Worm (Caenorhabditis elegans) whole organism, dauer: Measurements from ENCODE around the gene F14H12.2.

Source experiments
- unc-62 ChIP-seq: sonication (generic microtip); optimal IDR thresholded peaks from 2 replicates; lab custom pipeline; 2017; ENCODE audit warnings: missing biosample characterization, missing genetic modification reagents, missing genetic modification characterization

The F14H12.2 gene

DNA sequence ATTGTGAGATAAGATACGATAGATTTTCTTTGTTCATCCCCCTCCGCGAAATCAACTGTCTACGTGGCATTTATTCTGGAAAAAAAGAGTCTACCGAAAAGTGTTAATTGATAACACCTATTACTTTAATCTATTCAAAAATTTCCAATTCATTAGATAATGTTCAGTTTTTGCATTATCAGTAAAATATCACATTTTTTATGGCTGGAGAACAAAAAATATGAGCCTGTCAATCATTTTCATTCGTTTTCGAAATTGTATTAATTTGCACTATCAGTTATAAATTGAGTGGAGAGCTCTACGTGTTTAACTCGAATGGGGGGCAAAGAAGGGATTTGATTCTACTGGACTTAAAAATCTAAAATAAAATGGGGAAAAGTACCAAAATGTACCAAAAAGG lies 8.7 kb downstream of the F14H12.2 start:
- no peak for TF ChIP-seq unc-62 (GFP tag; lab: Kevin White, UChicago)

DNA sequence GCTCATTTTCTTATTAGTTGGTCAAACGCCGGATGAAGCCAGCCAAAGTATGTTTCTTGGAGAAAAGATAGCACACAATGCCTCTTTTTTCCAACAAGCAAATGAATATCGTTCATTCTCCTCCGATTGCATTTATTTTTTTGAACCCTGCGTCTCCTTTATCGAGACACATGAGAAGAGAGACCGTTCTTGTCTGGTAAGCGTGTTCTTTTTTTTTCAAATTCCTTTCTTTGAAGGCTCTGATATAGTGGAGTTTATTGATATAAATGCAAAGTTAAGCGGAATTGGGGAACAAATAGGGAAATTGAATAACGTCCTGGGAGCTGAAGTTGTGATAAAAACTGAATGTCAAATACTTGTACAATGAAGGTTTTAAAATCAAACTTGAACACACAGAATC lies 12.2 kb downstream of the F14H12.2 start, which contains the start of gene F14H12.7:
Gene F14H12.7 (minus strand): TSS at position 101 of the 400 bp plus-strand sequence.
- no peak for TF ChIP-seq unc-62 (GFP tag; lab: Kevin White, UChicago)

DNA sequence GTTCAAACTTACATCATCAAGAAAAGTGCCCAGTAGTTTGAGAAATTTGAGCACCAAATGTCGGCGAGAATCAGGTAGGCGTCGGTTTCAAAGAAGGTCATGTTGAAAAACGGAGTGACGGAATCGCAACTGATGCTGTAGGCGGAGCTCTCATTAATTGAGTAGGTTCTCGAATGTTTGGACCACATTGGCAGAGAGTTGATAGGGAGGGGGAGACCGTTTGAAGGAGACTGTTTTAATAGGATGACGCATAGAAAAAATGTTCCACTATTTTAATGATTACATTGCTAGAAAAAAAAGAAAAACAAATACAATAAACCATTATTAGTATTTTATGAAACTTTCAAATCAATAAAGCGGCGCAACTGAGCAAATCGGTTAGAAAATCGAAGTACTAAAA lies 12.9 kb downstream of the F14H12.2 start, which contains the start of gene F14H12.17:
Gene F14H12.17 (minus strand): TSS at position 101 of the 400 bp plus-strand sequence.
- no peak for TF ChIP-seq unc-62 (GFP tag; lab: Kevin White, UChicago)

DNA sequence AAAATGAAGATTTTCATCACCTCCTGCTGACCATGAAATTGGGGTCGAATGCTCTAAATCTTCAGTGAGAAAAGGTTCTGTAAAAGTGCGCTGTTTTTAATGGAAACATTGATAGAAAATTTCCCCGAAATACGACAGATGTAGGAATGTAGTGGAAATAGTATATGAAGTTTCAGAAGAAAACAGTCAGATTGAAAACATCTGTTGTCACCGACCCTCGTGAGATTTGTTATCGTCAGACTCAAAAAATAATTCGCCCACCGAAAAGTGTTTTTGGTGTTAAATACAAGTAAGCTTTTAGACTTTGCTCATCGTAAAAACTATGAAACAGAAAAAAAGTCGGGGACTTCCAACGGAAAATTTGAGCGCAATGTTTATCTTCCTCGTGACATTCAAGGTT lies 14.6 kb downstream of the F14H12.2 start, which contains the start of gene F14H12.8:
Gene F14H12.8 (minus strand): TSS at position 101 of the 400 bp plus-strand sequence.
- no peak for TF ChIP-seq unc-62 (GFP tag; lab: Kevin White, UChicago)

DNA sequence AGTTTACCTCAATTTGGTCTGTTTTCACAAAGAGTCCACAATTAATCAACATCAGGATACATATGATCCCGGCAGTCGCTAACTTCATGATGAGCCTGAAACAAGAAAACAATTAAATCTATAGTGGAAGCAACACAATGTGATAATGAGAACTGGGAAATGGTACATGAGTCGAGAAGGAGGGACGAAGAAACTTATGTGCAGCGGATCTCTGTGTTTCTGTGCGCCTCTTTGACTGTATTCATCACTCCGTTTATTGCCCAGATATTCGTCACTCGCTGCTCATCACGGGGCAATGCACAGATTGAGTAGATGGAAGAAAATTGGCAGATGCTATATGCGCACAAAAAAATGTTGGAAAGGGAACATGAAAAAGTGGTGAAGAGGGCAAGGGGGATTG lies 15.9 kb downstream of the F14H12.2 start, which contains the start of gene R160.3:
Gene R160.3 (minus strand): TSS at position 101 of the 400 bp plus-strand sequence.
- no peak for TF ChIP-seq unc-62 (GFP tag; lab: Kevin White, UChicago)

DNA sequence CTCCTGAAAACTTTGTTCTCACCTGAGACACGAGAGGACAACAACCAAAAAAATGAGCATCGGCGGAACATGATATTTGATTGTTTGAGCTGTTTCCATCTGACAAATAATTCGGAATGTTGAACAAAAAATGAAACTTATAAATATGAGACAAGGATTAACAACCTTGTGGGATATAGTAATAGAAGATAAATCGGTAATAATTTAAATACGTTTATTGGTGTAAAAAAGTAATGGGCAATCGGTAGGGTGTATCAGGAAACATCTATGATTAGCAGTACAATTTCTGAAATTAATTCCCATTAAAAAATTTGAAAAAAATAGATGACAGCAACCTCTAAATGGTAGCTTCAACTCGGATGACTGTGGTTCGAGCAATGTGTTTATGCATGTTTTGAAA lies 17.1 kb downstream of the F14H12.2 start, which contains the start of gene R160.10:
Gene R160.10 (minus strand): TSS at position 101 of the 400 bp plus-strand sequence.
- no peak for TF ChIP-seq unc-62 (GFP tag; lab: Kevin White, UChicago)

DNA sequence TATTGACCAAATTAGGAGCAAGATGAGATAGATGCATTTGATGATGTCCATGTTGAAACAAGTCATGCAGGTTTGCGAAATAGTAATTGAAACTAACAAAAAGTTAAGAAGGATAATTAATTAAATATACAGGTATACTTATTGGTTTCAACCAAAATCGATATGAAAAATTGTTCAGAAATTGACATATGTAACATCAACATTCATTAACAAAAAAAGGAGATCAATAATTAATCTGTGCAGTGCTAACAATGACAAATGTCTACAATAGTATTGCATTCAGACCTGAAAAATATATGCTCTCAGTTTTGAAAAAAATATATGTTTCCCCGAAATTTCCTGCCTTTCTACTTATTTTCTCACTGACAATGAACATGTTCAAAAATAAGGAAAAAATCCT lies 18.5 kb downstream of the F14H12.2 start, which contains the start of gene R160.4:
Gene R160.4 (minus strand): TSS at position 101 of the 400 bp plus-strand sequence.
- TF ChIP-seq unc-62 (GFP tag; lab: Kevin White, UChicago), result no peak

DNA sequence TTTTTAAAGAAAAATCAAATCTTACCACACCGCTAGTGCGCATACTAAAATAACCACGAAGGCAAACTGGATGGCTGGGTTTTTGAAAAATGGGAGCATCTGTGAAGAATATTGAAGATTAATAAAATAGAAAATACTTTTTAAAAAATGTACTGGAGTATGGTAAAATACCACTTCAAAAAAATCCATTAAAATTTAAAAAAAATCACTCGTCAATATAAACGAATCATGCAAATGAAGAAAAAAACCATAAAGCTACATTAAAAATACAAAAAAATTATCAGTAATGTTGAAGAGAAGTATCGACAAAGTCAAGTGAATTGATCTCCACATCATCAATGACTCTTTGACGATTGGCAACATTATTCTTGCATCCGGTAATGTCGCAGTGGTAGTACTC lies 20.5 kb downstream of the F14H12.2 start, which contains the start of gene R160.5:
Gene R160.5 (minus strand): TSS at position 101 of the 400 bp plus-strand sequence.
- TF ChIP-seq unc-62 (GFP tag; lab: Kevin White, UChicago), result no peak

DNA sequence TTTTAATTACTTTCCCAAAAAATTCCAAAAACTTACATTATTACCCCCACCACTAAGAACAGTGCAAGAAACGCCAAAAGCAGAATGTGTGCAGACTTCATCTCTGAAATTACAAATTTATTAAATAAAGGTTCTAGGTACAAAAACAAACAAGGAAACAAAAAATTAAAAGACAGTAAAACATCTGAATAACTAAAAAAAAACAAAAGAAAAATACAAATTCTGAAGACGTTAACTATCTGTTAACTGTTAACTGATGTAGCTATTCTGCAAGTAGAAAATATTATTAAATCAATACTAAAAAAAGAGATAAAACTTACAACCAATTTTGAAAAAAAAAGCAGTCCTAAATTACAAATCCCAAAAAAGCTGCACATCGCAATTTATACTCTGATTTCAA lies 21.1 kb downstream of the F14H12.2 start, which contains the start of gene R160.13:
Gene R160.13 (minus strand): TSS at position 101 of the 400 bp plus-strand sequence.
- TF ChIP-seq unc-62 (GFP tag; lab: Kevin White, UChicago), result no peak

DNA sequence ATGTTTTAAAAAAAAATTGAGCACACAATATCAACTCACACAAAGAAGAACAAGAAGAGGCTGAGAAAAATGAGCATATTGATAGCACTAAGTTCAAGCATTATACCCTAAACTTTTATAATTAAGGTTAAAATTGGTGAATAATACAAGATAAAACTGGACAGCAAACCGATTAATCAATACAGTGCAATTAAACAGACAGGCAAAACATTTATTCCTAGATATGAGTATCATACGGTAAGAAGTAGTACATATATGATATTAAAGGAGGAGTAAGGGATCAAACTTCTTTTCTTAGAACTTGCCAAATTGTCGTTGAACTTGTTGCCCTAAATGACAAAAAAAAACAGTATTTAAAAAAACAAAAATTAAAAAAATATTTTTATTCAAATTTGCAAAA lies 21.7 kb downstream of the F14H12.2 start, which contains the start of gene R160.14:
Gene R160.14 (minus strand): TSS at position 101 of the 400 bp plus-strand sequence.
- TF ChIP-seq unc-62 (GFP tag; lab: Kevin White, UChicago), result no peak

DNA sequence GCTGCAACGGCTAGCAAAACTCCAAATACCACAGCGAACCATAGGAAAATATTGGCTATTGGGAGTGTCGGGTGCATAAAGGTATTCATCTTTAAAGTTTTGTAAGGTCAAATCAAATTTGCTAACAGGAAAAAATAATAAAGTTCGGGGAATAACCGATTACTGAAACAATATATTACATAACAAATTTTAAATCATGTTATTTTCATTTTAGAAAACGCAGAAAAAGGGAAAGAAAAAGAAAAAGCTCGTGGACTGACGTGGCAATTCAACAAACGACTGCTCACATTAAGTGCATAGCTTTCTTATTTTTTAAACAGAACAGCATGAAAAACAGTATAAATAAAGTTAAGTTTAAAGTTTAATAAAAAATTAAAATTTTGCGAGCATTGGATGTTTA lies 22.8 kb downstream of the F14H12.2 start, which contains the start of gene R160.6:
Gene R160.6 (minus strand): TSS at position 101 of the 400 bp plus-strand sequence.
- no peak for TF ChIP-seq unc-62 (GFP tag; lab: Kevin White, UChicago)

DNA sequence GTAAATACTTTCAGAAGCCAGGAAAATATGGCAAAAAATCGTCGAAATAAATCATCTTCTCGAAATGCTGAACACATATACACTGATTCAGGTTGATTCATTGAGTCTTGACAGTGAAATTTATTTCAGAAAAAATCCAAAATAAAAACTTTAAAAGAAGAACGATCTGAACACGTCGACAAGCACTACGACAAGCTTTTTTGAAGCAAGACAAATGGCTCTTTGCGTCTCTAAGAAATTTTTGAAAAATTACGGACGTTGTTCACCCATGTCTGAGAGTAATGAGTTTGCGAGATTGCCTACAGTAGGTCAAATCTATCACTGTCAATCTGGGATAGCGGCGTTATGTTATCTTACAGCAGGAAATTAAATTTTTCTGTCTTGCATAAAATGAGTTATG lies 26.5 kb downstream of the F14H12.2 start, which contains the start of gene R160.2:
Gene R160.2 (minus strand): TSS at position 101 of the 400 bp plus-strand sequence.
- TF ChIP-seq unc-62 (GFP tag; lab: Kevin White, UChicago), result no peak

DNA sequence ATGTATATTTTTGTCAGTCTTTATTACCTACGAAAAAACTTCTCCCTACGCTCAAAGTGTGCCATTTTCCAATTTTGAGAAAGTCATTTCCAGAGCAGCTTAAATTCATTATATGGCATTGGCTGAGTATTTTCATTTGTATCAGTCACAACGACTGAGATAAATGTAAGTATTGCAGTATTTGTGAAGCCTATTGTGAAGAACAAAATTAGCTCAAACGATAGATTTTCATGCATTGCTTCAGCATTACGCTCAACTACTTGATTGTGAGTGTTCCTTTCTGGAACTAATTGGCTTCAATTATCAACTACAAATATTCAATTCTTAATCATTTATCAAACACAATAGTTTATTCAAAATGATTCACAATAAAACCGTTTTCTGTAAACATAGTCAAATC lies 27.4 kb downstream of the F14H12.2 start, which contains the start of gene R160.12:
Gene R160.12 (minus strand): TSS at position 101 of the 400 bp plus-strand sequence.
- no peak for TF ChIP-seq unc-62 (GFP tag; lab: Kevin White, UChicago)

DNA sequence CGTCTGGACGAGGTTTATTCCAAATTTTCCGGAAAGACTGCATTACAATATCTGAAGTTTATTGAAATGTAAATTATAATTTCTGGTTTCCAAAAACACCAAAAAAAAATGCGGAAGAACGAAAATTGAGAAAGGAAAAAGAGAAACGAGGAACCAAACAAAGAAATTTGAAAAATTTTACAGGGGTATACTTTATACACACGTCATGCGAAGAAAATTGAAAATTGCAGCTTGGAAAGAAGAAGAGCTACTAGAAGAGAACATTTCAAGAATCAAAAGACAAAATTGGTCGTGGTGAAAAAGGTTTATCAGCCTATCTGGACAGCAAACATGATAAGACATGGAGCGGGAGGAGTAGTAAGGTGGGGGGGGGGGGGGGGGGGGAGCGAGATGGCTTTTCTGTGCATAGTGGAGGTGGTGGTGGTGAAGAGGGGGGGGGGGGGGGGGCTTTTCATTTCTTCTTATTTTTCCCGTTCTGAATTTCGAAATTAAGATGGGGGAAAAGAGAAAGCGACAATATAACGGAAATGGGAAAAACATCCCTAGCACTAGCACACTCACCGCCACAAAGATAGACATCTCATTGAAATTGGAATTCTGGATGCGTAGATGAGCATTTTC lies 33.1 kb downstream of the F14H12.2 start, which contains the start of gene lst-2:
Gene lst-2 (minus strand): TSS at position 51 of the 621 bp plus-strand sequence.
- no peak for TF ChIP-seq unc-62 (GFP tag; lab: Kevin White, UChicago)

DNA sequence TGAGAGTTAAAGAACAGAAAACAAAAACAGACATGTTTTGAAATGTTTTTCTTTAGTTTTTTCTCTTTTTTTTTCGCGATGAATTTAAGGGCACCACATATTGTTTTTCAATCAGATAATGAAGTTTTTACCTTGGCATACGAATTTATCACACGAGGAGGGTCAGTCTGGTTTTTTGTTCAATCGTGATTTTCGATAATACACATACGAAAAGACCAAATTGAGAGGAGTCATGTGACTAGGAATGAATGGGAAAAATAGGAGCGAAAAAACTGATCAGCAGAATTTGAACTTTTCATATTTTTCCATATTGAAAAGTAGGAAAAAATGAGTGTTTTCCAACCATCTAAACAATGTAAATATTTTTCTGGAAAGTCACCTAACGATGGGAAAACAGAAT lies 36.2 kb downstream of the F14H12.2 start:
- no peak for TF ChIP-seq unc-62 (GFP tag; lab: Kevin White, UChicago)

DNA sequence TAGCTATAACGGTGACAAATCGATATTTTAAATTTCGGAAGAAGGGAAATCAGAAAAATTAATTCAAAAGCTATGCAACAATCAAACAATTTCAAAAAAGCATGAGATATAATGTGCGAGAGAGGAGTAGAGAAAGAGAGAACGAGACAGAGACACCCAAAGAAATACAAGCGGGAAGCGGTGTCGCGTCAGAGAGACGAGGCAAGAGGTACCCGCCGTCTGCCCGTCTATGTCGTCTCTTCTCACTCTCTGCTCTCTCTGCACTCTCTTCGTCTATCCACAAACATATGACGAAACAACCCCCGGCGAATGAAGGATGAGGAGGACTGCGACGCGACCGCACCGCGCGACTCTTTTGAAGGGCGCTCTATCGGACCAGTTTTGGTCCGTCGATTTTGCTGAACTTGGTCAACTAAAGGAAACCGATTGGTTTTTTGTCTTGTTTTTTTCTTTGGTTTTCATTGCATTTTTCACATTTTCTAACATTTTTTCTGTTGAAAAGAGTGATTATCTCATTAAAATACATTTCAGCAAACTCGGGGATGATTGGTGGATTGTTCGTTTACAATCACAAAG lies 38.6 kb downstream of the F14H12.2 start, which contains the start of gene dpy-23:
Gene dpy-23 (plus strand): TSS at position 526 of the 576 bp plus-strand sequence.
- TF ChIP-seq unc-62 (GFP tag; lab: Kevin White, UChicago), result no peak
